Worm (Caenorhabditis elegans) whole organism, L4/young adult: ENCODE measurements around the gene inf-1.
A peak's percentile ranks its signal among the peaks of the same experiment; 100 is the strongest.

ENCODE experiments used
- dao-5 ChIP-seq: sonication (generic microtip); optimal IDR thresholded peaks from 2 replicates; lab custom pipeline; 2016; ENCODE audit warnings: missing genotype, missing genetic modification characterization, moderate library complexity, missing compliant biosample characterization
- him-1 ChIP-seq: sonication (generic microtip); optimal IDR thresholded peaks from 2 replicates; lab custom pipeline; 2016; ENCODE audit warnings: missing genotype, missing genetic modification reagents, missing genetic modification characterization, missing compliant biosample characterization

DNA sequence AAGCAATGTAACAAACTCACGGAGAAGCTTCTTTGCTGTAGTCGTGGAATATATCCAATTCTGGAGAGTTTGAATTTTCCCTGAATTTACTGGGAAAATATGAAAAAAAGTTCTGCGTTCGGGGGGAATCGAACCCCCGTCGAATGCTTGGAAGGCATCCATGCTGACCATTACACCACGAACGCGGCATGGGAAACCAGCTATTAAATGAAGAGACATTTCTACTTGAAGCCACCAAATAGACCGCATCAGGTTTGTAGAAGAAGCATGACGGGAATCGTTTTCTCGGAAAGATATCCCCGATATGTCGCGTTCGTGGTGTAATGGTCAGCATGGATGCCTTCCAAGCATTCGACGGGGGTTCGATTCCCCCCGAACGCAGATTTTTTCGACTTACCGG lies 41.4 kb upstream of the inf-1 start:
- no peak for TF ChIP-seq him-1 (tag; lab: Kevin White, UChicago)
- TF ChIP-seq dao-5: peak; percentile 79
